Fruit fly (Drosophila melanogaster) Kc167 (cell line): ENCODE measurements around the gene CG13282.

Experiments used
- Myc ChIP-seq: fragments of >200 bp; optimal IDR thresholded peaks from 2 replicates; lab custom pipeline; 2017; ENCODE audit warnings: missing external identifiers
- Sin3A ChIP-seq: fragments of >200 bp; optimal IDR thresholded peaks from 2 replicates; lab custom pipeline; 2018; ENCODE audit warnings: missing external identifiers
- insv ChIP-seq: fragments of >200 bp; optimal IDR thresholded peaks from 3 replicates; lab custom pipeline; 2018; ENCODE audit warnings: missing external identifiers
- psq ChIP-seq: fragments of >200 bp; optimal IDR thresholded peaks from 2 replicates; lab custom pipeline; 2017; ENCODE audit warnings: missing external identifiers

- TF ChIP-seq Sin3A (lab: Kevin White, UChicago) (no peak), psq (lab: Kevin White, UChicago) (no peak), insv (no peak), Myc (lab: Kevin White, UChicago) (no peak)
These were observed 46.8 kb downstream of the CG13282 start for dm6 chr2L:16787548-16787947.
